Fruit fly (Drosophila melanogaster) whole organism, embryonic: Measurements from ENCODE around the gene CG9747.

Experiments used
- B-H2 ChIP-seq: fragments of 200-800 bp; sonication (Bioruptor generic); optimal IDR thresholded peaks from 2 replicates; lab custom pipeline; 2018; ENCODE audit warnings: missing biosample characterization, mild to moderate bottlenecking, missing genetic modification characterization
- BEAF-32 ChIP-seq: fragments of 200-800 bp; sonication (Bioruptor generic); optimal IDR thresholded peaks from 3 replicates; lab custom pipeline; 2017; ENCODE audit warnings: missing biosample characterization, missing genetic modification characterization, mild to moderate bottlenecking, moderate library complexity, missing genetic modification reagents
- CG10366 ChIP-seq: fragments of 200-800 bp; sonication (Bioruptor generic); IDR thresholded peaks from 2 replicates; pipeline ENCODE4 v1.3.6; 2022; ENCODE audit warnings: missing biosample characterization, missing genetic modification characterization
- CG10431 ChIP-seq: fragments of 200-800 bp; sonication (Bioruptor generic); optimal IDR thresholded peaks from 3 replicates; lab custom pipeline; 2018; ENCODE audit warnings: missing biosample characterization, mild to moderate bottlenecking, missing genetic modification characterization
- CG11456 ChIP-seq: fragments of 200-800 bp; sonication (Bioruptor generic); IDR thresholded peaks from 3 replicates; pipeline ENCODE4 v1.3.6; 2022; ENCODE audit warnings: missing biosample characterization, missing genetic modification characterization
- CG11696 ChIP-seq: fragments of 200-800 bp; sonication (Bioruptor generic); IDR thresholded peaks from 2 replicates; pipeline ENCODE4 v1.3.6; 2022; ENCODE audit warnings: missing biosample characterization, missing genetic modification characterization
- CG14965 ChIP-seq: fragments of 200-800 bp; sonication (Bioruptor generic); optimal IDR thresholded peaks from 2 replicates; lab custom pipeline; 2016; ENCODE audit warnings: missing biosample characterization, missing genetic modification characterization, borderline replicate concordance
- CG15011 ChIP-seq: fragments of 200-800 bp; sonication (Bioruptor generic); optimal IDR thresholded peaks from 3 replicates; lab custom pipeline; 2018; ENCODE audit warnings: missing biosample characterization, mild to moderate bottlenecking, missing genetic modification characterization
- CG15073 ChIP-seq: fragments of 200-800 bp; sonication (Bioruptor generic); optimal IDR thresholded peaks from 2 replicates; lab custom pipeline; 2016; ENCODE audit warnings: missing biosample characterization, missing genetic modification characterization
- CG16863 ChIP-seq: fragments of 200-800 bp; sonication (Bioruptor generic); optimal IDR thresholded peaks from 3 replicates; lab custom pipeline; 2016; ENCODE audit warnings: missing biosample characterization, missing genetic modification characterization
- CG17186 ChIP-seq: fragments of 200-800 bp; sonication (Bioruptor generic); optimal IDR thresholded peaks from 3 replicates; lab custom pipeline; 2017; ENCODE audit warnings: missing biosample characterization, missing genetic modification reagents, missing genetic modification characterization
- CG18599 ChIP-seq: fragments of 200-800 bp; sonication (Bioruptor generic); optimal IDR thresholded peaks from 3 replicates; lab custom pipeline; 2017; ENCODE audit warnings: missing biosample characterization, missing genetic modification characterization, mild to moderate bottlenecking, moderate library complexity, missing genetic modification reagents
- CG4328 ChIP-seq: fragments of 200-800 bp; sonication (Bioruptor generic); optimal IDR thresholded peaks from 3 replicates; lab custom pipeline; 2017; ENCODE audit warnings: missing biosample characterization, missing genetic modification reagents, missing genetic modification characterization
- CG6689 ChIP-seq: fragments of 200-800 bp; sonication (Bioruptor generic); IDR thresholded peaks from 2 replicates; pipeline ENCODE4 v1.3.6; 2022; ENCODE audit warnings: missing biosample characterization, missing genetic modification characterization
- CG7271 ChIP-seq: fragments of 200-800 bp; sonication (Bioruptor generic); optimal IDR thresholded peaks from 2 replicates; lab custom pipeline; 2018; ENCODE audit warnings: missing biosample characterization, mild to moderate bottlenecking, missing genetic modification characterization, moderate library complexity
- D19B ChIP-seq: fragments of 200-800 bp; sonication (Bioruptor generic); optimal IDR thresholded peaks from 2 replicates; lab custom pipeline; 2017; ENCODE audit warnings: missing biosample characterization, mild to moderate bottlenecking, missing genetic modification characterization
- Eip74EF ChIP-seq, 2 experiments: fragments of 200-800 bp in 1 of 2; fragments of >200 bp in 1 of 2; sonication (Bioruptor generic) in 1 of 2; optimal IDR thresholded peaks; 2 replicates each; lab custom pipeline; 2017 to 2019; ENCODE audit warnings: missing biosample characterization in 2 of 2, missing genetic modification characterization in 2 of 2, mild to moderate bottlenecking in 1 of 2, moderate library complexity in 1 of 2
- Elba2 ChIP-seq: fragments of 200-800 bp; sonication (Bioruptor generic); optimal IDR thresholded peaks from 3 replicates; lab custom pipeline; 2016; ENCODE audit warnings: missing biosample characterization, missing genetic modification characterization
- Fer1 ChIP-seq: fragments of 200-800 bp; sonication (Bioruptor generic); optimal IDR thresholded peaks from 2 replicates; lab custom pipeline; 2017; ENCODE audit warnings: missing biosample characterization, mild to moderate bottlenecking, missing genetic modification characterization
- H15 ChIP-seq: fragments of 200-800 bp; sonication (Bioruptor generic); IDR thresholded peaks from 3 replicates; pipeline ENCODE4 v1.3.6; 2022; ENCODE audit warnings: missing biosample characterization, missing genetic modification characterization
- Ptx1 ChIP-seq: fragments of 200-800 bp; sonication (Bioruptor generic); IDR thresholded peaks from 2 replicates; pipeline ENCODE4 v1.3.6; 2022; ENCODE audit warnings: missing biosample characterization, missing genetic modification characterization
- Rfx ChIP-seq: fragments of 200-800 bp; sonication (Bioruptor generic); IDR thresholded peaks from 2 replicates; pipeline ENCODE4 v1.3.6; 2022; ENCODE audit warnings: missing biosample characterization, missing genetic modification characterization
- Sox102F ChIP-seq: fragments of 200-800 bp; sonication (Bioruptor generic); optimal IDR thresholded peaks from 2 replicates; lab custom pipeline; 2018; ENCODE audit warnings: missing biosample characterization, mild to moderate bottlenecking, missing genetic modification characterization, moderate library complexity
- Ssrp ChIP-seq: fragments of 200-800 bp; sonication (Bioruptor generic); optimal IDR thresholded peaks from 2 replicates; lab custom pipeline; 2018; ENCODE audit warnings: missing biosample characterization, mild to moderate bottlenecking, missing genetic modification characterization, moderate library complexity
- Stat92E ChIP-seq, 3 experiments: fragments of >200 bp in 2 of 3; fragments of 200-800 bp in 1 of 3; sonication (Bioruptor generic) in 1 of 3; optimal IDR thresholded peaks; 2 replicates each; lab custom pipeline; 2017 to 2019; ENCODE audit warnings: missing biosample characterization in 3 of 3, missing genetic modification characterization in 3 of 3, mild to moderate bottlenecking in 1 of 3, moderate library complexity in 1 of 3
- al ChIP-seq: fragments of 200-800 bp; sonication (Bioruptor generic); IDR thresholded peaks from 2 replicates; pipeline ENCODE4 v1.3.6; 2022; ENCODE audit warnings: missing biosample characterization, missing genetic modification characterization
- ase ChIP-seq: fragments of 200-800 bp; sonication (Bioruptor generic); IDR thresholded peaks from 3 replicates; pipeline ENCODE4 v1.3.6; 2022; ENCODE audit warnings: missing biosample characterization, missing genetic modification characterization
- ash1 ChIP-seq: fragments of 200-800 bp; sonication (Bioruptor generic); optimal IDR thresholded peaks from 2 replicates; lab custom pipeline; 2018; ENCODE audit warnings: missing biosample characterization, mild to moderate bottlenecking, missing genetic modification characterization
- az2 ChIP-seq: fragments of 200-800 bp; sonication (Bioruptor generic); optimal IDR thresholded peaks from 3 replicates; lab custom pipeline; 2016; ENCODE audit warnings: missing biosample characterization, missing genetic modification characterization
- br ChIP-seq: fragments of >200 bp; optimal IDR thresholded peaks from 2 replicates; lab custom pipeline; 2017
- cas ChIP-seq: fragments of 200-800 bp; sonication (Bioruptor generic); IDR thresholded peaks from 2 replicates; pipeline ENCODE4 v1.3.6; 2022; ENCODE audit warnings: missing biosample characterization, missing genetic modification characterization
- crc ChIP-seq: fragments of 200-800 bp; sonication (Bioruptor generic); optimal IDR thresholded peaks from 2 replicates; lab custom pipeline; 2016; ENCODE audit warnings: missing biosample characterization, missing genetic modification characterization
- cwo ChIP-seq: fragments of 200-800 bp; sonication (Bioruptor generic); optimal IDR thresholded peaks from 3 replicates; lab custom pipeline; 2017; ENCODE audit warnings: missing biosample characterization, missing genetic modification characterization, mild to moderate bottlenecking, moderate library complexity, missing genetic modification reagents
- dmrt99B ChIP-seq: fragments of 200-800 bp; sonication (Bioruptor generic); optimal IDR thresholded peaks from 2 replicates; lab custom pipeline; 2018; ENCODE audit warnings: missing biosample characterization, mild to moderate bottlenecking, missing genetic modification characterization, moderate library complexity
- exex ChIP-seq: fragments of 200-800 bp; sonication (Bioruptor generic); optimal IDR thresholded peaks from 4 replicates; lab custom pipeline; 2018; ENCODE audit warnings: missing biosample characterization, mild to moderate bottlenecking, missing genetic modification characterization, moderate library complexity
- fd96Cb ChIP-seq: fragments of 200-800 bp; sonication (Bioruptor generic); optimal IDR thresholded peaks from 2 replicates; lab custom pipeline; 2018; ENCODE audit warnings: missing biosample characterization, mild to moderate bottlenecking, missing genetic modification characterization, moderate library complexity
- ftz-f1 ChIP-seq: fragments of 200-800 bp; sonication (Bioruptor generic); optimal IDR thresholded peaks from 2 replicates; lab custom pipeline; 2016; ENCODE audit warnings: missing biosample characterization, missing genetic modification characterization
- gsb-n ChIP-seq: fragments of 200-800 bp; sonication (Bioruptor generic); optimal IDR thresholded peaks from 3 replicates; lab custom pipeline; 2018; ENCODE audit warnings: missing biosample characterization, mild to moderate bottlenecking, missing genetic modification characterization
- jigr1 ChIP-seq: fragments of 200-800 bp; sonication (Bioruptor generic); IDR thresholded peaks from 3 replicates; pipeline ENCODE4 v1.3.6; 2022; ENCODE audit warnings: missing biosample characterization, missing genetic modification characterization
- lab ChIP-seq: fragments of 200-800 bp; sonication (Bioruptor generic); optimal IDR thresholded peaks from 3 replicates; lab custom pipeline; 2017; ENCODE audit warnings: missing biosample characterization, missing genetic modification characterization, mild to moderate bottlenecking, moderate library complexity, missing genetic modification reagents
- lov ChIP-seq, 2 experiments: fragments of 200-800 bp in 1 of 2; fragments of >200 bp in 1 of 2; sonication (Bioruptor generic) in 1 of 2; IDR thresholded peaks in 1 of 2; optimal IDR thresholded peaks in 1 of 2; 2 replicates in 1 of 2; 3 replicates in 1 of 2; pipeline versions ENCODE4 v1.3.6 to Lab custom; 2017 to 2022; ENCODE audit warnings: missing biosample characterization in 1 of 2, missing genetic modification characterization in 1 of 2
- nau ChIP-seq: fragments of 200-800 bp; sonication (Bioruptor generic); optimal IDR thresholded peaks from 3 replicates; lab custom pipeline; 2017; ENCODE audit warnings: missing biosample characterization, mild to moderate bottlenecking, missing genetic modification characterization, missing genetic modification reagents
- oc ChIP-seq: fragments of 200-800 bp; sonication (Bioruptor generic); optimal IDR thresholded peaks from 2 replicates; lab custom pipeline; 2018; ENCODE audit warnings: missing biosample characterization, mild to moderate bottlenecking, missing genetic modification characterization, moderate library complexity
- shn ChIP-seq: fragments of 200-800 bp; sonication (Bioruptor generic); optimal IDR thresholded peaks from 3 replicates; lab custom pipeline; 2016; ENCODE audit warnings: missing biosample characterization, missing genetic modification characterization
- sima ChIP-seq: fragments of 200-800 bp; sonication (Bioruptor generic); optimal IDR thresholded peaks from 2 replicates; lab custom pipeline; 2016; ENCODE audit warnings: missing biosample characterization, missing genetic modification characterization
- sob ChIP-seq: fragments of 200-800 bp; sonication (Bioruptor generic); IDR thresholded peaks from 2 replicates; pipeline ENCODE4 v1.3.6; 2022; ENCODE audit warnings: missing biosample characterization, missing genetic modification characterization
- ssp ChIP-seq: fragments of 200-800 bp; sonication (Bioruptor generic); IDR thresholded peaks from 2 replicates; pipeline ENCODE4 v1.3.6; 2022; ENCODE audit warnings: missing biosample characterization, missing genetic modification characterization
- unpg ChIP-seq: fragments of 200-800 bp; sonication (Bioruptor generic); optimal IDR thresholded peaks from 3 replicates; lab custom pipeline; 2018; ENCODE audit warnings: missing biosample characterization, mild to moderate bottlenecking, missing genetic modification characterization, moderate library complexity
- usp ChIP-seq: fragments of >200 bp; optimal IDR thresholded peaks from 2 replicates; lab custom pipeline; 2017; ENCODE audit warnings: missing biosample characterization, missing genetic modification characterization
- vvl ChIP-seq: fragments of 200-800 bp; sonication (Bioruptor generic); IDR thresholded peaks from 2 replicates; pipeline ENCODE4 v1.3.6; 2022; ENCODE audit warnings: missing biosample characterization, missing genetic modification characterization
- yki ChIP-seq: fragments of >200 bp; optimal IDR thresholded peaks from 3 replicates; lab custom pipeline; 2018

CG9747 gene

DNA sequence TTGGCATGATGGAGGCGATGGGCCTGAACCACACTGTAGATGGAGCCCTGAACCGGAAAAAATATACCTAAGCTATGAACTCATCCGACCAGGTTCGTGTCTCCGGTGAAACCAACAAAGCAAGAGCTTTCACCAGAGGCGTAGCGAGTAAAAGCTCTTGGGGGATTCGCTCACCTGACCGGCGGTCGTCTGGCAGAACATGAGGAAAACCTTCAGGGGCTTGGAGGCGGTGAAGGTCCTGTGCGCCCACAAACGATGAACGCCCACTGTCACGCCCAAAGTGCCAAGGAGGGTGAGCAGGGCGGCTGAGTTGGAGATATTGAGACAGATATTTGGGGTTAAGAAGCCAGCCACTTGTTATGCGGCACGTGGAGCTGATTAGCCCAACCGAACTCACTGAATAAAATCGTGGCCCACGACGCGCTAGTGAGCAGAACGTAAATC lies 4.6 kb upstream of the CG9747 start (continued):
- no peak for TF ChIP-seq CG15011 (GFP tag; lab: Kevin White, UChicago)
- TF ChIP-seq Ptx1 (GFP tag; lab: Robert Waterston, UW), result peak; percentile 70
- no peak for TF ChIP-seq Eip74EF (GFP tag; optimal IDR thresholded peaks at IDR 0.05; lab: Kevin White, UChicago)
- no peak for TF ChIP-seq CG7271 (tag; lab: Kevin White, UChicago)
- TF ChIP-seq Sox102F (GFP tag; lab: Kevin White, UChicago), result no peak
- TF ChIP-seq CG18599 (GFP tag; lab: Kevin White, UChicago), result peak; percentile 73
- TF ChIP-seq Stat92E (GFP tag; optimal IDR thresholded peaks at IDR 0.05; lab: Kevin White, UChicago), result no peak
- peak; percentile 68 for TF ChIP-seq sob (GFP tag; lab: Robert Waterston, UW)
- TF ChIP-seq gsb-n (tag; lab: Kevin White, UChicago), result no peak
- TF ChIP-seq CG11456 (GFP tag; lab: Robert Waterston, UW), result peak; percentile 83
- TF ChIP-seq crc (GFP tag; lab: Kevin White, UChicago), result no peak
- no peak for TF ChIP-seq CG14965
- TF ChIP-seq lab (GFP tag; lab: Kevin White, UChicago), result peak; percentile 76
- no peak for TF ChIP-seq CG17186 (GFP tag; lab: Kevin White, UChicago)
- peak; percentile 88 for TF ChIP-seq Rfx (GFP tag; lab: Robert Waterston, UW)
- TF ChIP-seq jigr1, result no peak
- TF ChIP-seq al, result peak; percentile 69
- TF ChIP-seq shn (GFP tag; lab: Kevin White, UChicago), result peak; percentile 22
- TF ChIP-seq br, result no peak
- no peak for TF ChIP-seq sima
- no peak for TF ChIP-seq CG10431
- no peak for TF ChIP-seq unpg (GFP tag; lab: Kevin White, UChicago)
- TF ChIP-seq Ssrp, result no peak
- TF ChIP-seq CG11696 (GFP tag; lab: Robert Waterston, UW), result no peak
- TF ChIP-seq cwo (GFP tag; lab: Kevin White, UChicago), result peak; percentile 58
- no peak for TF ChIP-seq az2 (GFP tag; lab: Kevin White, UChicago)
- TF ChIP-seq lov (optimal IDR thresholded peaks at IDR 0.05; lab: Kevin White, UChicago), result no peak
- peak; percentile 47; the same call in 1 of the 3 replicates for TF ChIP-seq lov (GFP tag; IDR thresholded peaks at IDR 0.05; lab: Robert Waterston, UW)
- TF ChIP-seq ash1, result no peak
- TF ChIP-seq fd96Cb (tag; lab: Kevin White, UChicago), result no peak
- TF ChIP-seq usp (GFP tag; lab: Kevin White, UChicago), result no peak
- peak; percentile 26 for TF ChIP-seq exex (tag; lab: Kevin White, UChicago)
- no peak for TF ChIP-seq D19B (GFP tag; lab: Kevin White, UChicago)
- peak; percentile 71 for TF ChIP-seq Fer1 (GFP tag; lab: Kevin White, UChicago)
- TF ChIP-seq H15 (GFP tag; lab: Robert Waterston, UW), result peak; percentile 45; the same call in 1 of the 3 replicates
- TF ChIP-seq ftz-f1 (GFP tag; lab: Kevin White, UChicago), result peak; percentile 63
- TF ChIP-seq nau (GFP tag; lab: Kevin White, UChicago), result peak; percentile 14
- peak; percentile 75 for TF ChIP-seq vvl (GFP tag; lab: Robert Waterston, UW)
- no peak for TF ChIP-seq oc (tag; lab: Kevin White, UChicago)
- peak; percentile 42 for TF ChIP-seq B-H2 (GFP tag; lab: Kevin White, UChicago)
- TF ChIP-seq dmrt99B (tag; lab: Kevin White, UChicago), result peak; percentile 2
- no peak for TF ChIP-seq CG6689
- no peak for TF ChIP-seq CG16863 (GFP tag; lab: Kevin White, UChicago)
- TF ChIP-seq BEAF-32 (GFP tag; lab: Kevin White, UChicago), result no peak
- no peak for TF ChIP-seq CG15073 (GFP tag; lab: Kevin White, UChicago)
- TF ChIP-seq CG10366 (GFP tag; lab: Robert Waterston, UW), result peak; percentile 36; the same call in 1 of the 2 replicates
- TF ChIP-seq ssp (GFP tag; lab: Robert Waterston, UW), result no peak
- no peak for TF ChIP-seq yki
- TF ChIP-seq CG4328 (GFP tag; lab: Kevin White, UChicago), result no peak
- peak; percentile 43; the same call in 1 of the 3 replicates for TF ChIP-seq ase (GFP tag; lab: Robert Waterston, UW)
- no peak for TF ChIP-seq cas (GFP tag; lab: Robert Waterston, UW)
- TF ChIP-seq Elba2 (GFP tag; lab: Kevin White, UChicago), result no peak
